Fruit fly (Drosophila melanogaster) whole organism, embryonic: ENCODE data around the gene CG10211.

ENCODE experiments used
- Abd-B ChIP-seq: fragments of 200-800 bp; sonication (Bioruptor generic); optimal IDR thresholded peaks from 2 replicates; lab custom pipeline; 2018; ENCODE audit warnings: missing biosample characterization, mild to moderate bottlenecking, missing genetic modification characterization, moderate library complexity
- CG10267 ChIP-seq: fragments of 200-800 bp; sonication (Bioruptor generic); optimal IDR thresholded peaks from 2 replicates; lab custom pipeline; 2018; ENCODE audit warnings: missing biosample characterization, mild to moderate bottlenecking, missing genetic modification characterization, moderate library complexity
- CG17829 ChIP-seq: fragments of 200-800 bp; optimal IDR thresholded peaks from 2 replicates; lab custom pipeline; 2019; ENCODE audit warnings: missing biosample characterization, mild to moderate bottlenecking, missing genetic modification characterization, moderate library complexity
- CG33557 ChIP-seq: fragments of 200-800 bp; sonication (Bioruptor generic); optimal IDR thresholded peaks from 2 replicates; lab custom pipeline; 2019; ENCODE audit warnings: missing biosample characterization, mild to moderate bottlenecking, missing genetic modification characterization, moderate library complexity
- Doc3 ChIP-seq: fragments of 200-800 bp; sonication (Bioruptor generic); IDR thresholded peaks from 3 replicates; pipeline ENCODE4 v1.3.6; 2022; ENCODE audit warnings: missing biosample characterization, missing genetic modification characterization; ENCODE audit not compliant: partially characterized antibody
- HLH54F ChIP-seq: fragments of 200-800 bp; sonication (Bioruptor generic); optimal IDR thresholded peaks from 3 replicates; lab custom pipeline; 2016; ENCODE audit warnings: missing biosample characterization, missing genetic modification characterization
- Meics ChIP-seq: fragments of 200-800 bp; sonication (Bioruptor generic); optimal IDR thresholded peaks from 2 replicates; lab custom pipeline; 2017; ENCODE audit warnings: missing biosample characterization, mild to moderate bottlenecking, missing genetic modification characterization
- Mes4 ChIP-seq: fragments of 200-800 bp; sonication (Bioruptor generic); optimal IDR thresholded peaks from 2 replicates; lab custom pipeline; 2016; ENCODE audit warnings: missing biosample characterization, missing genetic modification characterization
- NC2β ChIP-seq: fragments of 200-800 bp; sonication (Bioruptor generic); optimal IDR thresholded peaks from 2 replicates; lab custom pipeline; 2016; ENCODE audit warnings: missing biosample characterization, missing genetic modification characterization
- Rfx ChIP-seq: fragments of 200-800 bp; sonication (Bioruptor generic); IDR thresholded peaks from 2 replicates; pipeline ENCODE4 v1.3.6; 2022; ENCODE audit warnings: missing biosample characterization, missing genetic modification characterization
- mirr ChIP-seq: fragments of 200-800 bp; sonication (Bioruptor generic); optimal IDR thresholded peaks from 3 replicates; lab custom pipeline; 2018; ENCODE audit warnings: missing biosample characterization, mild to moderate bottlenecking, missing genetic modification characterization
- pfk ChIP-seq: fragments of 200-800 bp; sonication (Bioruptor generic); optimal IDR thresholded peaks from 2 replicates; lab custom pipeline; 2018; ENCODE audit warnings: missing biosample characterization, mild to moderate bottlenecking, missing genetic modification characterization, moderate library complexity
- pros ChIP-seq: fragments of 200-800 bp; sonication (Bioruptor generic); optimal IDR thresholded peaks from 3 replicates; lab custom pipeline; 2019; ENCODE audit warnings: missing biosample characterization, mild to moderate bottlenecking, missing genetic modification characterization, moderate library complexity
- tin ChIP-seq: fragments of 200-800 bp; sonication (Bioruptor generic); optimal IDR thresholded peaks from 3 replicates; lab custom pipeline; 2016; ENCODE audit warnings: missing biosample characterization, missing genetic modification characterization

DNA sequence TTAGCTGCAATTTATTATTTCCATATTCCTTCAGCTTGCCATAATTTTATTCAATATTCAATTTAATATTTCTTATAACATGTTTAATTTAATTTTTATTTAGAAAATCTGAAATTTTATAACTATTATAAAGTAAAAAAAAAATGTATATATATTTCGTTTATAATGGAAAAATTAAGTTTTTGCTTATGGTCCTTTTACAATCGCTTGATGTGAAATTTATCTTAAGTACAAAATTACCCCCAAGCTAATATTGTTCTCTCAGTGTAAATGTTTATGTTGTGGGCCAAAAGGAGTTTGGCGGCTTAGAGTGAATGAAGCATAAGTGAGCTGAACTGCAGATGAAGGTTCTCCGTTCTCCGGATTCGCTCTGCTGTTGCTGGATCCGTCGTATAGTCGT is 49.3 kb upstream of the CG10211 start:
- TF ChIP-seq NC2β (GFP tag; lab: Kevin White, UChicago) = no peak
- no peak for TF ChIP-seq CG33557 (GFP tag; lab: Kevin White, UChicago)
- TF ChIP-seq Doc3 (GFP tag; lab: Robert Waterston, UW) = no peak
- TF ChIP-seq CG10267 (tag; lab: Kevin White, UChicago) = no peak
- TF ChIP-seq Abd-B (GFP tag; lab: Kevin White, UChicago) = no peak
- TF ChIP-seq pfk = no peak
- TF ChIP-seq mirr (GFP tag; lab: Kevin White, UChicago) = no peak
- TF ChIP-seq Mes4 (GFP tag; lab: Kevin White, UChicago) = no peak
- no peak for TF ChIP-seq CG17829 (tag; lab: Kevin White, UChicago)
- no peak for TF ChIP-seq HLH54F (GFP tag; lab: Kevin White, UChicago)
- TF ChIP-seq tin (GFP tag; lab: Kevin White, UChicago) = no peak
- TF ChIP-seq Meics = no peak
- no peak for TF ChIP-seq Rfx (GFP tag; lab: Robert Waterston, UW)
- TF ChIP-seq pros (GFP tag; lab: Kevin White, UChicago) = no peak
